Fruit fly (Drosophila melanogaster): ENCODE results near the gene CNPYb.
A peak's percentile ranks its signal among the peaks of the same experiment; 100 is the strongest.

- TF ChIP-seq Sox15 (GFP tag; optimal IDR thresholded peaks at IDR 0.05) = peak; percentile 54
- peak; percentile 40 for TF ChIP-seq fkh (GFP tag; optimal IDR thresholded peaks at IDR 0.05)
- TF ChIP-seq CG34406 (GFP tag; optimal IDR thresholded peaks at IDR 0.05) = peak; percentile 85
Measured at dm6 chr3L:19045299-19046025, 50.6 kb downstream of the CNPYb start, which contains the start of gene nkd.

All from whole organism, prepupa.